Fruit fly (Drosophila melanogaster) whole organism, adult: Measurements from ENCODE around the gene Jarid2.

ENCODE experiments used
- CG11617 ChIP-seq: fragments of 200-800 bp; sonication (Bioruptor generic); optimal IDR thresholded peaks from 2 replicates; lab custom pipeline; 2017; ENCODE audit warnings: mild to moderate bottlenecking, missing biosample characterization, missing genetic modification reagents, missing genetic modification characterization
- CG12768 ChIP-seq: fragments of 200-800 bp; sonication (Bioruptor generic); optimal IDR thresholded peaks from 2 replicates; lab custom pipeline; 2017; ENCODE audit warnings: missing biosample characterization, missing genetic modification characterization, mild to moderate bottlenecking, moderate library complexity, missing genetic modification reagents
- CG14711 ChIP-seq: fragments of 200-800 bp; sonication (Bioruptor generic); optimal IDR thresholded peaks from 2 replicates; lab custom pipeline; 2018; ENCODE audit warnings: missing biosample characterization, mild to moderate bottlenecking, missing genetic modification characterization, moderate library complexity
- CG1620 ChIP-seq: fragments of 200-800 bp; sonication (Bioruptor generic); optimal IDR thresholded peaks from 2 replicates; lab custom pipeline; 2016; ENCODE audit warnings: missing biosample characterization, missing genetic modification characterization
- CG33017 ChIP-seq: fragments of 200-800 bp; sonication (Bioruptor generic); optimal IDR thresholded peaks from 2 replicates; lab custom pipeline; 2018; ENCODE audit warnings: missing biosample characterization, mild to moderate bottlenecking, missing genetic modification characterization, moderate library complexity
- CG5204 ChIP-seq: fragments of 200-800 bp; sonication (Bioruptor generic); optimal IDR thresholded peaks from 2 replicates; lab custom pipeline; 2016; ENCODE audit warnings: missing biosample characterization, missing genetic modification characterization
- CG7045 ChIP-seq: fragments of 200-800 bp; sonication (Bioruptor generic); optimal IDR thresholded peaks from 2 replicates; lab custom pipeline; 2017; ENCODE audit warnings: missing biosample characterization, mild to moderate bottlenecking, missing genetic modification characterization
- CG7101 ChIP-seq: fragments of 200-800 bp; sonication (Bioruptor generic); optimal IDR thresholded peaks from 2 replicates; lab custom pipeline; 2018; ENCODE audit warnings: missing biosample characterization, mild to moderate bottlenecking, missing genetic modification characterization, moderate library complexity
- Clk ChIP-seq: fragments of 200-800 bp; sonication (Bioruptor generic); optimal IDR thresholded peaks from 2 replicates; lab custom pipeline; 2017; ENCODE audit warnings: missing biosample characterization, missing genetic modification characterization
- Crg-1 ChIP-seq: fragments of 200-800 bp; sonication (Bioruptor generic); optimal IDR thresholded peaks from 2 replicates; lab custom pipeline; 2016; ENCODE audit warnings: missing biosample characterization, missing genetic modification characterization
- Hr96 ChIP-seq: fragments of 200-800 bp; sonication (Bioruptor generic); optimal IDR thresholded peaks from 2 replicates; lab custom pipeline; 2016; ENCODE audit warnings: missing biosample characterization, missing genetic modification characterization
- bab1 ChIP-seq: fragments of 200-800 bp; sonication (Bioruptor generic); optimal IDR thresholded peaks from 3 replicates; lab custom pipeline; 2019; ENCODE audit warnings: missing biosample characterization, mild to moderate bottlenecking, missing genetic modification characterization, moderate library complexity
- cic ChIP-seq: fragments of 200-800 bp; sonication (Bioruptor generic); optimal IDR thresholded peaks from 2 replicates; lab custom pipeline; 2017; ENCODE audit warnings: missing biosample characterization, mild to moderate bottlenecking, missing genetic modification characterization, moderate library complexity
- cnc ChIP-seq, 2 experiments: fragments of >200 bp; optimal IDR thresholded peaks; 2 replicates each; lab custom pipeline; 2017
- kay ChIP-seq: fragments of 200-800 bp; sonication (Bioruptor generic); peaks from one replicate; lab custom pipeline; 2016; ENCODE audit warnings: missing biosample characterization, missing genetic modification characterization, borderline replicate concordance
- ovo ChIP-seq: fragments of 200-800 bp; sonication (Bioruptor generic); optimal IDR thresholded peaks from 2 replicates; lab custom pipeline; 2016; ENCODE audit warnings: missing biosample characterization, missing genetic modification characterization
- pad ChIP-seq: fragments of 200-800 bp; sonication (Bioruptor generic); optimal IDR thresholded peaks from 3 replicates; lab custom pipeline; 2017; ENCODE audit warnings: missing biosample characterization, missing genetic modification characterization, mild to moderate bottlenecking, moderate library complexity, missing genetic modification reagents
- tj ChIP-seq: fragments of 200-800 bp; sonication (Bioruptor generic); optimal IDR thresholded peaks from 3 replicates; lab custom pipeline; 2017; ENCODE audit warnings: missing biosample characterization, mild to moderate bottlenecking, missing genetic modification characterization, moderate library complexity
- toe ChIP-seq: fragments of 200-800 bp; sonication (Bioruptor generic); optimal IDR thresholded peaks from 2 replicates; lab custom pipeline; 2016; ENCODE audit warnings: missing biosample characterization, missing genetic modification characterization

Gene Jarid2

DNA sequence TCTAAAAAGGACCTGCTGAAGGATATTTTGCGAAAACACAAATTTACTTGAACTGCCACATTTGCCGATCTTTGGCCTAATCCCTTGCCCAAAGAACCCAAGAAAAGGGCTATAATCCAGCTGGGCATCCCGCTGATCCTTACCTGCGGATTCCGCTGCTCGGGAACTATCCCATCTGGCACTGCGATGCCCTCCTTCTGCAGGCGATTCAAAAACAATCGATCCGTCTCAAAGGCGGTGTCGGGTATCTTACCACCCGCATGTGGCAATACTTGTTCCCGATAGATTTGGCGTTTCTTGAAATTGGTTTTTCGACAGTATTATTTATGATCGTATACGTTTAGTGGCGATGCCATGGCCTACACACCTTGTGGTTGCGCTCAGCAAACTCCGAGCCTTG, 14.5 kb downstream of the Jarid2 start:
- TF ChIP-seq CG5204 (no peak), ovo (GFP tag; lab: Kevin White, UChicago) (no peak), CG7101 (tag; lab: Kevin White, UChicago) (no peak), CG1620 (GFP tag; lab: Kevin White, UChicago) (no peak), CG14711 (tag; lab: Kevin White, UChicago) (no peak), CG7045 (GFP tag; lab: Kevin White, UChicago) (no peak), toe (GFP tag; lab: Kevin White, UChicago) (no peak), CG11617 (GFP tag; lab: Kevin White, UChicago) (no peak), tj (GFP tag; lab: Kevin White, UChicago) (no peak), cic (GFP tag; lab: Kevin White, UChicago) (no peak), Clk (GFP tag; lab: Kevin White, UChicago) (no peak), Hr96 (GFP tag; lab: Kevin White, UChicago) (no peak), CG33017 (tag; lab: Kevin White, UChicago) (no peak), CG12768 (GFP tag; lab: Kevin White, UChicago) (no peak), Crg-1 (GFP tag; lab: Kevin White, UChicago) (no peak)

DNA sequence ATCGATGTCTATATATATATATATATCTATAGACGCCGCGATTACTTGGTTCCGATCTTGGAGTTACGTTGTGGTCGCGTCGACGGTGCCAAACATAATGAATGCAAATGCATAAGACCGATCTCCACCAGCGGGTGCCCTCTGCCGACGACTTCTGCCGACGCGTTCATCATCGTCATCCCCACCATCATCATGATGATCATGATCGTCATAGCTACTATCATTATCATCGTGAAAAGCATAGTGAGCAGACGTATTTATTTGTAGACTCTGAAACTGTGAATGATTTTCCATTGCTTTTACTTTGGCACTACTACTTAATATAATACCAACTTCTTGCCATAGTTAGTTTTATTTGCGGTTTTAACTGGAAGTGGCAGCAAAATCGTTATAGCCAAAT, 15.3 kb downstream of the Jarid2 start, which contains the start of gene CG32037:
CG32037 (minus strand) TSS at position 101 of the 400 bp plus-strand sequence.
- TF ChIP-seq toe (GFP tag; lab: Kevin White, UChicago) (no peak), bab1 (GFP tag; lab: Kevin White, UChicago) (no peak), CG11617 (GFP tag; lab: Kevin White, UChicago) (no peak), tj (GFP tag; lab: Kevin White, UChicago) (no peak), CG7045 (GFP tag; lab: Kevin White, UChicago) (no peak)

dm6 chr3L:9497249-9497648, 20.4 kb downstream of the Jarid2 start:
- no peak for TF ChIP-seq CG12768 (GFP tag; lab: Kevin White, UChicago)
- peak; percentile 7 for TF ChIP-seq bab1 (GFP tag; lab: Kevin White, UChicago)
- no peak for TF ChIP-seq CG1620 (GFP tag; lab: Kevin White, UChicago)
- no peak for TF ChIP-seq CG14711 (tag; lab: Kevin White, UChicago)
- peak; percentile 100 for TF ChIP-seq tj (GFP tag; lab: Kevin White, UChicago)
- TF ChIP-seq CG5204: no peak
- no peak for TF ChIP-seq cnc (optimal IDR thresholded peaks at IDR 0.05; lab: Kevin White, UChicago)
- TF ChIP-seq Clk (GFP tag; lab: Kevin White, UChicago): no peak
- TF ChIP-seq CG7101 (tag; lab: Kevin White, UChicago): no peak
- no peak for TF ChIP-seq toe (GFP tag; lab: Kevin White, UChicago)

DNA sequence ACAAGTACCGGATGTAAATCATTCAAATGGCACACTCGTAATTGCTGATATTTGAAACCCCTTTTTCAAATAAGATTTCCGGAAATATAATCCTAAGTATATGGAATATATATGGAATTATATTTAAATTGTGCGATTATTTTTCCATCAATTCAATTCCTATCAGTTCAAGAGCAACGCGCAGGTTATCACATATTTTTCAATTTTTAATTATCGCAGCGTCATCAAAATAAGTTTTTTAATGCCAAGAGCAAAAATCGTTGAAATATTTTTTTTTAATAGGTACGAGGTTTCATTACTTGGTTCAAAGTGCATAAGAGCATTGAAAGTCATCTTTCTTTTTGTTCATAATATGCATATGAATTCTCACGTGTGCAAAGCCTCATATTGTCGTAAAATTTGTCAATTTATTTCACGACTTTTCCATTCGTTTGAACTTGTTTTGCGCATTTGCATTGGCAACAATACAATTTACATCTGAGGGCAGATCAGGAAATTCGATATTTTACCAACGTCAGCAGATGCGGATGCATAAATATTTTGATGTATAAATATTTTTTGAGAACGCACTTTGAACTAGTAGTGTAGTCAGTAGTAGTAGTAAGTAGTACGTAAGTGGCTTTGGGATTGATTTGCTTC, 21.3 kb downstream of the Jarid2 start:
- TF ChIP-seq cic (GFP tag; lab: Kevin White, UChicago) (peak; percentile 51), bab1 (GFP tag; lab: Kevin White, UChicago) (no peak), tj (GFP tag; lab: Kevin White, UChicago) (peak; percentile 23), kay (GFP tag; lab: Kevin White, UChicago) (peak; percentile 60), CG33017 (tag; lab: Kevin White, UChicago) (no peak), CG12768 (GFP tag; lab: Kevin White, UChicago) (peak; percentile 21), pad (GFP tag; lab: Kevin White, UChicago) (no peak)

- TF ChIP-seq kay (GFP tag; lab: Kevin White, UChicago) (peak; percentile 60), Crg-1 (GFP tag; lab: Kevin White, UChicago) (no peak), tj (GFP tag; lab: Kevin White, UChicago) (peak; percentile 83), cic (GFP tag; lab: Kevin White, UChicago) (peak; percentile 28), cnc (optimal IDR thresholded peaks at IDR 0.05; lab: Kevin White, UChicago) (peak in 1 of 2 experiments; percentile 29), CG7101 (tag; lab: Kevin White, UChicago) (no peak)
Measured at dm6 chr3L:9499919-9500807, 23.3 kb downstream of the Jarid2 start.

DNA sequence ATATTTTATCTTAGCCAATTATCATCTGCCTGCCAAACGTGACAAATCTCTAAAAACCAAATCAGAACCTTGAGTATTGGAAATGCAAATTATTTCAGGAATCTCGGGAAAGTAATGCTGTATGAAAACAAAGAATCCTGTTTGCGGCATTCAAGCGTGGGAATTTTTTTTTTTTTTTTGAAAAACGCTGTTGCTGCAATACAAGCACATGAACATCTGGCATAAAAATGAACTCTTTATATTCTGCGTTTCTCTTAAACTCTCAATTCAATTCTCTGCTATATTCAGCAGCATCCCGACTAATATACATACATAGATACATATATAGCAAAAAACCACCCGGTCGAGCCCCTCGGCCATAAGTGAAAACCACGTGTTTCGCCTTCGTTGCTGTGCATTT, 24.5 kb downstream of the Jarid2 start:
- TF ChIP-seq kay (GFP tag; lab: Kevin White, UChicago): peak; percentile 67
- TF ChIP-seq Clk (GFP tag; lab: Kevin White, UChicago): no peak
- no peak for TF ChIP-seq tj (GFP tag; lab: Kevin White, UChicago)
- no peak for TF ChIP-seq ovo (GFP tag; lab: Kevin White, UChicago)
